Fruit fly (Drosophila melanogaster): ENCODE measurements around the gene CG7202.

Gene CG7202

dm6 chr3L:21533270-21533948 lies 40.8 kb upstream of the CG7202 start, which contains the start of gene Mkrn1 (continued):
- TF ChIP-seq Sox100B (GFP tag; optimal IDR thresholded peaks at IDR 0.05), result no peak
- TF ChIP-seq stc (GFP tag; IDR thresholded peaks at IDR 0.05), result no peak
- peak; percentile 65 for TF ChIP-seq CG2712 (tag; optimal IDR thresholded peaks at IDR 0.05)
- TF ChIP-seq CG12219 (GFP tag; optimal IDR thresholded peaks at IDR 0.05), result no peak
- no peak for TF ChIP-seq lab (GFP tag; optimal IDR thresholded peaks at IDR 0.05)
- TF ChIP-seq hb (GFP tag; IDR thresholded peaks at IDR 0.05; ENCODE audit: partially characterized antibody), result peak; percentile 90
- TF ChIP-seq CG15269 (tag; optimal IDR thresholded peaks at IDR 0.05), result no peak
- no peak for TF ChIP-seq E2f1 (GFP tag; IDR thresholded peaks at IDR 0.05)
- peak; percentile 62; the same call in 2 of the 3 replicates for TF ChIP-seq CG34224 (GFP tag; IDR thresholded peaks at IDR 0.05; ENCODE audit: partially characterized antibody)
- no peak for TF ChIP-seq CG1647 (GFP tag; optimal IDR thresholded peaks at IDR 0.05)
- TF ChIP-seq H2.0 (GFP tag; IDR thresholded peaks at IDR 0.05), result no peak
- TF ChIP-seq CG4360 (GFP tag; IDR thresholded peaks at IDR 0.05), result no peak
- no peak for TF ChIP-seq unpg (GFP tag; optimal IDR thresholded peaks at IDR 0.05)
- no peak for TF ChIP-seq CG6689 (GFP tag; IDR thresholded peaks at IDR 0.05)
- TF ChIP-seq odd (GFP tag; optimal IDR thresholded peaks at IDR 0.05), result no peak
- TF ChIP-seq CG8765 (GFP tag; IDR thresholded peaks at IDR 0.05), result no peak
- TF ChIP-seq C15 (GFP tag; IDR thresholded peaks at IDR 0.05), result no peak
- TF ChIP-seq CG7786 (GFP tag; optimal IDR thresholded peaks at IDR 0.05), result no peak
- no peak for TF ChIP-seq CG5245 (GFP tag; optimal IDR thresholded peaks at IDR 0.05)
- TF ChIP-seq Doc3 (GFP tag; IDR thresholded peaks at IDR 0.05; ENCODE audit: partially characterized antibody), result peak; percentile 29; the same call in 1 of the 3 replicates
- TF ChIP-seq corto (GFP tag; optimal IDR thresholded peaks at IDR 0.05), result no peak
- TF ChIP-seq CG34376 (GFP tag; optimal IDR thresholded peaks at IDR 0.05), result peak; percentile 5
- TF ChIP-seq CG6854 (GFP tag; optimal IDR thresholded peaks at IDR 0.05), result no peak
- TF ChIP-seq p53 (GFP tag; optimal IDR thresholded peaks at IDR 0.05), result no peak
- no peak for TF ChIP-seq vfl (GFP tag; optimal IDR thresholded peaks at IDR 0.05)
- TF ChIP-seq CG1792 (GFP tag; optimal IDR thresholded peaks at IDR 0.05), result no peak
- no peak for TF ChIP-seq CG10147 (GFP tag; optimal IDR thresholded peaks at IDR 0.05)
- TF ChIP-seq HmgD (GFP tag; optimal IDR thresholded peaks at IDR 0.05), result peak; percentile 44
- TF ChIP-seq gt (GFP tag; IDR thresholded peaks at IDR 0.05), result no peak
- no peak for TF ChIP-seq CG16863 (GFP tag; optimal IDR thresholded peaks at IDR 0.05)
- peak; percentile 41 for TF ChIP-seq nom (GFP tag; optimal IDR thresholded peaks at IDR 0.05)
- no peak for TF ChIP-seq klu (GFP tag; IDR thresholded peaks at IDR 0.05)
- TF ChIP-seq caup (GFP tag; optimal IDR thresholded peaks at IDR 0.05; ENCODE audit: severe bottlenecking), result no peak
- TF ChIP-seq Sin3A (optimal IDR thresholded peaks at IDR 0.05), result peak; percentile 26
- no peak for TF ChIP-seq CG18599 (GFP tag; optimal IDR thresholded peaks at IDR 0.05)
- TF ChIP-seq D19A (tag; optimal IDR thresholded peaks at IDR 0.05), result peak; percentile 44
- TF ChIP-seq Camta (GFP tag; optimal IDR thresholded peaks at IDR 0.05), result no peak
- no peak for TF ChIP-seq CG12104 (GFP tag; optimal IDR thresholded peaks at IDR 0.05)
- TF ChIP-seq Sox102F (GFP tag; optimal IDR thresholded peaks at IDR 0.05), result no peak
- no peak for TF ChIP-seq NFAT (GFP tag; IDR thresholded peaks at IDR 0.05)
- no peak for TF ChIP-seq dimm (GFP tag; IDR thresholded peaks at IDR 0.05)
- TF ChIP-seq az2 (GFP tag; optimal IDR thresholded peaks at IDR 0.05), result no peak
- no peak for TF ChIP-seq Jarid2 (GFP tag; optimal IDR thresholded peaks at IDR 0.05)
- TF ChIP-seq Hmx (GFP tag; optimal IDR thresholded peaks at IDR 0.05), result no peak
- no peak for TF ChIP-seq CG6272 (GFP tag; IDR thresholded peaks at IDR 0.05)
- TF ChIP-seq zfh2 (GFP tag; optimal IDR thresholded peaks at IDR 0.05), result no peak
- no peak for TF ChIP-seq cad (GFP tag; optimal IDR thresholded peaks at IDR 0.05)
- no peak for TF ChIP-seq chn (GFP tag; optimal IDR thresholded peaks at IDR 0.05)
- no peak for TF ChIP-seq sr (GFP tag; IDR thresholded peaks at IDR 0.05)
- no peak for TF ChIP-seq seq (GFP tag; IDR thresholded peaks at IDR 0.05)
- TF ChIP-seq Oaz (GFP tag; IDR thresholded peaks at IDR 0.05), result no peak
